Worm (Caenorhabditis elegans): ENCODE results near the gene mdt-4.
"Not testable (repeated sequence)": the region's sequence is repeated elsewhere in the genome, so short reads cannot be mapped to it uniquely, and the experiment has no call there.

ce11 chrII:4932727-4933126, 11.0 kb downstream of the mdt-4 start, which contains the start of gene msp-152:
- not testable (repeated sequence) for TF ChIP-seq dve-1 (tag; optimal IDR thresholded peaks at IDR 0.05; ENCODE audit: insufficient read depth); aly-2 (tag; optimal IDR thresholded peaks at IDR 0.05); lin-39 (tag; optimal IDR thresholded peaks at IDR 0.05); lin-13 (GFP tag; optimal IDR thresholded peaks at IDR 0.05)
